Worm (Caenorhabditis elegans): ENCODE data around the gene com-1.

- TF ChIP-seq ces-1 (GFP tag; optimal IDR thresholded peaks at IDR 0.05) (no peak), snpc-4 (tag; optimal IDR thresholded peaks at IDR 0.05) (no peak), nhr-76 (tag; optimal IDR thresholded peaks at IDR 0.05) (no peak), cnd-1 (tag; optimal IDR thresholded peaks at IDR 0.05) (no peak)
Measured at ce11 chrIII:10920044-10920443, 23.9 kb downstream of the com-1 start, which contains the start of gene vab-7.

All from whole organism, mixed stage, embryonic.